Worm (Caenorhabditis elegans) whole organism, L1 larva: ENCODE measurements around the gene C03B1.3.
A peak's percentile ranks its signal among the peaks of the same experiment; 100 is the strongest.

ENCODE experiments used
- C16A3.4 ChIP-seq: fragments of 150-350 bp; optimal IDR thresholded peaks from 2 replicates; lab custom pipeline; 2014; ENCODE audit warnings: missing biosample characterization, missing genetic modification characterization
- blmp-1 ChIP-seq: fragments of 150-350 bp; optimal IDR thresholded peaks from 2 replicates; lab custom pipeline; 2014; ENCODE audit warnings: missing biosample characterization, missing genetic modification characterization
- ceh-8 ChIP-seq: fragments of 200-800 bp; sonication (Bioruptor generic); optimal IDR thresholded peaks from 2 replicates; lab custom pipeline; 2018; ENCODE audit warnings: mild to moderate bottlenecking, missing genetic modification characterization, moderate library complexity, missing compliant biosample characterization
- ceh-82 ChIP-seq, 3 experiments: fragments of 150-350 bp in 1 of 3; sonication (generic microtip) in 2 of 3; optimal IDR thresholded peaks; 2 replicates each; lab custom pipeline; 2014 to 2017; ENCODE audit warnings: missing biosample characterization in 3 of 3, missing genetic modification characterization in 3 of 3
- ceh-88 ChIP-seq: fragments of 200-800 bp; sonication (Bioruptor generic); IDR thresholded peaks from 2 replicates; pipeline ENCODE4 v1.3.6; 2022; ENCODE audit warnings: missing genetic modification characterization, missing compliant biosample characterization
- dsc-1 ChIP-seq: sonication (generic microtip); optimal IDR thresholded peaks from 2 replicates; lab custom pipeline; 2016; ENCODE audit warnings: mild to moderate bottlenecking, missing genetic modification characterization, missing compliant biosample characterization
- efl-1 ChIP-seq, 4 experiments: fragments of 150-350 bp; optimal IDR thresholded peaks in 3 of 4; peaks in 1 of 4; 1 replicate in 1 of 4; 2 replicates in 3 of 4; lab custom pipeline; 2014; ENCODE audit warnings: missing biosample characterization in 2 of 4, missing genetic modification characterization in 2 of 4, missing genetic modification reagents in 2 of 4
- egl-13 ChIP-seq: sonication (generic microtip); optimal IDR thresholded peaks from 2 replicates; lab custom pipeline; 2016; ENCODE audit warnings: missing genotype, missing genetic modification reagents, missing genetic modification characterization, missing compliant biosample characterization
- elt-2 ChIP-seq: sonication (generic microtip); optimal IDR thresholded peaks from 2 replicates; lab custom pipeline; 2016; ENCODE audit warnings: missing genetic modification characterization, mild to moderate bottlenecking, inconsistent platforms, missing compliant biosample characterization, missing genetic modification reagents
- elt-3 ChIP-seq, 6 experiments: fragments of 150-350 bp in 1 of 6; sonication (generic microtip); optimal IDR thresholded peaks; 2 replicates each; lab custom pipeline; 2017 to 2018; ENCODE audit warnings: missing biosample characterization in 6 of 6, missing genetic modification characterization in 6 of 6, inconsistent platforms in 1 of 6
- ets-5 ChIP-seq: fragments of 200-800 bp; sonication (Bioruptor generic); IDR thresholded peaks from 2 replicates; pipeline ENCODE4 v1.3.6; 2022; ENCODE audit warnings: missing genetic modification characterization, missing compliant biosample characterization
- fkh-10 ChIP-seq: sonication (generic microtip); optimal IDR thresholded peaks from 2 replicates; lab custom pipeline; 2017; ENCODE audit warnings: missing biosample characterization, missing genetic modification reagents, missing genetic modification characterization
- fkh-4 ChIP-seq: sonication (generic microtip); optimal IDR thresholded peaks from 2 replicates; lab custom pipeline; 2016; ENCODE audit warnings: missing compliant biosample characterization, missing genetic modification characterization, borderline replicate concordance
- fkh-8 ChIP-seq: sonication (generic microtip); optimal IDR thresholded peaks from 2 replicates; lab custom pipeline; 2016; ENCODE audit warnings: mild to moderate bottlenecking, missing genetic modification characterization, missing compliant biosample characterization
- fos-1 ChIP-seq: fragments of 150-350 bp; optimal IDR thresholded peaks from 2 replicates; lab custom pipeline; 2014; ENCODE audit warnings: missing biosample characterization, missing genetic modification characterization
- hlh-4 ChIP-seq: sonication (generic microtip); optimal IDR thresholded peaks from 2 replicates; lab custom pipeline; 2016; ENCODE audit warnings: mild to moderate bottlenecking, missing genetic modification characterization, missing compliant biosample characterization
- irx-1 ChIP-seq: sonication (generic microtip); optimal IDR thresholded peaks from 2 replicates; lab custom pipeline; 2016; ENCODE audit warnings: missing genetic modification characterization, missing compliant biosample characterization
- lin-13 ChIP-seq: fragments of 150-350 bp; optimal IDR thresholded peaks from 2 replicates; lab custom pipeline; 2014; ENCODE audit warnings: missing biosample characterization, missing genetic modification reagents, missing genetic modification characterization
- lin-14 ChIP-seq: fragments of 200-800 bp; sonication (Bioruptor generic); optimal IDR thresholded peaks from 2 replicates; lab custom pipeline; 2018; ENCODE audit warnings: mild to moderate bottlenecking, missing genetic modification characterization, moderate library complexity, missing compliant biosample characterization
- lin-15B ChIP-seq: fragments of 150-350 bp; sonication (generic microtip); optimal IDR thresholded peaks from 3 replicates; lab custom pipeline; 2014; ENCODE audit warnings: missing biosample characterization, missing genetic modification characterization
- lin-35 ChIP-seq, 2 experiments: fragments of 150-350 bp; optimal IDR thresholded peaks; 2 replicates each; lab custom pipeline; 2014; ENCODE audit warnings: missing biosample characterization in 2 of 2, missing genetic modification characterization in 2 of 2, missing genetic modification reagents in 2 of 2
- lin-39 ChIP-seq: fragments of 150-350 bp; optimal IDR thresholded peaks from 2 replicates; lab custom pipeline; 2014; ENCODE audit warnings: missing biosample characterization, missing genetic modification reagents, missing genetic modification characterization
- mab-9 ChIP-seq: fragments of 200-800 bp; sonication (Bioruptor generic); IDR thresholded peaks from 2 replicates; pipeline ENCODE4 v1.3.6; 2022; ENCODE audit warnings: missing genetic modification reagents, missing genetic modification characterization, missing compliant biosample characterization
- mdl-1 ChIP-seq, 2 experiments: fragments of 150-350 bp; optimal IDR thresholded peaks; 2 replicates each; lab custom pipeline; 2014 to 2017; ENCODE audit warnings: missing biosample characterization in 2 of 2, missing genetic modification characterization in 2 of 2, inconsistent platforms in 1 of 2
- nhr-20 ChIP-seq: sonication (generic microtip); optimal IDR thresholded peaks from 2 replicates; lab custom pipeline; 2016; ENCODE audit warnings: mild to moderate bottlenecking, missing genetic modification characterization, missing compliant biosample characterization
- nhr-237 ChIP-seq: fragments of 150-350 bp; optimal IDR thresholded peaks from 2 replicates; lab custom pipeline; 2014; ENCODE audit warnings: missing biosample characterization, missing genetic modification characterization
- nhr-47 ChIP-seq: sonication (generic microtip); optimal IDR thresholded peaks from 2 replicates; lab custom pipeline; 2016; ENCODE audit warnings: mild to moderate bottlenecking, missing genetic modification characterization, moderate library complexity, missing compliant biosample characterization
- nhr-71 ChIP-seq: sonication (generic microtip); optimal IDR thresholded peaks from 2 replicates; lab custom pipeline; 2016; ENCODE audit warnings: mild to moderate bottlenecking, missing genetic modification characterization, moderate library complexity, missing compliant biosample characterization
- nhr-76 ChIP-seq: sonication (generic microtip); optimal IDR thresholded peaks from 2 replicates; lab custom pipeline; 2017; ENCODE audit warnings: missing biosample characterization, missing genetic modification characterization
- nhr-85 ChIP-seq: sonication (generic microtip); peaks from one replicate; lab custom pipeline; 2016; ENCODE audit warnings: missing genetic modification characterization, inconsistent platforms, missing compliant biosample characterization
- nhr-90 ChIP-seq: sonication (generic microtip); optimal IDR thresholded peaks from 2 replicates; lab custom pipeline; 2016; ENCODE audit warnings: mild to moderate bottlenecking, missing genetic modification characterization, missing compliant biosample characterization; ENCODE audit not compliant: poor library complexity
- pax-3 ChIP-seq: fragments of 200-800 bp; sonication (Bioruptor generic); optimal IDR thresholded peaks from 2 replicates; lab custom pipeline; 2018; ENCODE audit warnings: mild to moderate bottlenecking, missing genetic modification characterization, moderate library complexity, missing compliant biosample characterization
- pqm-1 ChIP-seq: sonication (generic microtip); optimal IDR thresholded peaks from 3 replicates; lab custom pipeline; 2017; ENCODE audit warnings: missing biosample characterization, missing genetic modification characterization
- skn-1 ChIP-seq: fragments of 150-350 bp; optimal IDR thresholded peaks from 2 replicates; lab custom pipeline; 2014; ENCODE audit warnings: missing biosample characterization, missing genetic modification characterization
- snpc-4 ChIP-seq: fragments of 150-350 bp; optimal IDR thresholded peaks from 2 replicates; lab custom pipeline; 2014; ENCODE audit warnings: missing biosample characterization, missing genetic modification characterization
- snu-23 ChIP-seq: sonication (generic microtip); optimal IDR thresholded peaks from 2 replicates; lab custom pipeline; 2016; ENCODE audit warnings: missing genetic modification characterization, missing compliant biosample characterization
- sptf-1 ChIP-seq: fragments of 150-350 bp; optimal IDR thresholded peaks from 2 replicates; lab custom pipeline; 2014; ENCODE audit warnings: missing biosample characterization, missing genetic modification characterization
- swsn-7 ChIP-seq: sonication (generic microtip); optimal IDR thresholded peaks from 2 replicates; lab custom pipeline; 2016; ENCODE audit warnings: missing genetic modification characterization, missing compliant biosample characterization
- tlp-1 ChIP-seq: fragments of 150-350 bp; optimal IDR thresholded peaks from 2 replicates; lab custom pipeline; 2014; ENCODE audit warnings: missing biosample characterization, missing genetic modification characterization
- unc-130 ChIP-seq: fragments of 150-350 bp; optimal IDR thresholded peaks from 2 replicates; lab custom pipeline; 2017; ENCODE audit warnings: missing biosample characterization, missing genetic modification characterization, inconsistent platforms
- unc-86 ChIP-seq: sonication (generic microtip); optimal IDR thresholded peaks from 2 replicates; lab custom pipeline; 2016; ENCODE audit warnings: missing genetic modification characterization, missing compliant biosample characterization
- vab-15 ChIP-seq: sonication (generic microtip); optimal IDR thresholded peaks from 2 replicates; lab custom pipeline; 2017; ENCODE audit warnings: missing genotype, mild to moderate bottlenecking, missing genetic modification characterization, missing compliant biosample characterization
- xbp-1 ChIP-seq: sonication (generic microtip); optimal IDR thresholded peaks from 2 replicates; lab custom pipeline; 2016; ENCODE audit warnings: missing genetic modification characterization, missing compliant biosample characterization

C03B1.3 gene

ce11 chrX:6334602-6335001 lies 31.2 kb upstream of the C03B1.3 start:
- TF ChIP-seq nhr-237 (tag; lab: Kevin White, UChicago) (no peak), lin-13 (GFP tag; lab: Kevin White, UChicago) (no peak), C16A3.4 (tag; lab: Kevin White, UChicago) (no peak), fkh-10 (GFP tag; lab: Kevin White, UChicago) (no peak), skn-1 (no peak), tlp-1 (tag; lab: Kevin White, UChicago) (no peak), swsn-7 (tag; lab: Kevin White, UChicago) (no peak), ceh-88 (GFP tag; lab: Robert Waterston, UW) (no peak), fkh-4 (tag; lab: Kevin White, UChicago) (no peak), nhr-85 (tag; lab: Kevin White, UChicago) (no peak), hlh-4 (tag; lab: Kevin White, UChicago) (no peak), ceh-82 (tag; optimal IDR thresholded peaks at IDR 0.05; lab: Kevin White, UChicago) (no peak), irx-1 (tag; lab: Kevin White, UChicago) (no peak), ets-5 (GFP tag; lab: Robert Waterston, UW) (no peak), elt-3 (tag; optimal IDR thresholded peaks at IDR 0.05; lab: Kevin White, UChicago) (no peak)

- TF ChIP-seq lin-14 (GFP tag; lab: Kevin White, UChicago) (no peak), elt-2 (tag; lab: Kevin White, UChicago) (no peak), mdl-1 (tag; optimal IDR thresholded peaks at IDR 0.05; lab: Kevin White, UChicago) (no peak), pax-3 (no peak), efl-1 (optimal IDR thresholded peaks at IDR 0.05; lab: Kevin White, UChicago) (no peak), efl-1 (GFP tag; optimal IDR thresholded peaks at IDR 0.05 in 1 of 2; lab: Kevin White, UChicago) (no peak), fos-1 (tag; lab: Kevin White, UChicago) (no peak), fkh-8 (tag; lab: Kevin White, UChicago) (no peak), hlh-4 (tag; lab: Kevin White, UChicago) (no peak), lin-39 (tag; lab: Kevin White, UChicago) (no peak), nhr-47 (no peak), egl-13 (no peak), snpc-4 (tag; lab: Kevin White, UChicago) (no peak), ceh-8 (GFP tag; lab: Kevin White, UChicago) (no peak), nhr-85 (tag; lab: Kevin White, UChicago) (no peak), dsc-1 (no peak), lin-15B (tag; lab: Kevin White, UChicago) (no peak), nhr-76 (no peak), unc-86 (tag; lab: Kevin White, UChicago) (no peak), blmp-1 (tag; lab: Kevin White, UChicago) (no peak), irx-1 (tag; lab: Kevin White, UChicago) (no peak)
These were observed 28.5 kb upstream of the C03B1.3 start for ce11 chrX:6337338-6337737.

ce11 chrX:6337951-6338350 lies 27.9 kb upstream of the C03B1.3 start, which contains the start of gene C03B1.13:
TSS of gene C03B1.13 (minus strand) at chrX:6338051.
- TF ChIP-seq vab-15 (tag; lab: Kevin White, UChicago), result no peak
- no peak for TF ChIP-seq xbp-1 (tag; lab: Kevin White, UChicago)
- TF ChIP-seq hlh-4 (tag; lab: Kevin White, UChicago), result no peak

- TF ChIP-seq mab-9 (GFP tag; lab: Robert Waterston, UW) (no peak), snu-23 (GFP tag; lab: Kevin White, UChicago) (no peak), nhr-71 (tag; lab: Kevin White, UChicago) (peak; percentile 15), ets-5 (GFP tag; lab: Robert Waterston, UW) (no peak), lin-14 (GFP tag; lab: Kevin White, UChicago) (no peak), nhr-20 (tag; lab: Kevin White, UChicago) (peak; percentile 41), nhr-90 (tag; lab: Kevin White, UChicago) (peak; percentile 38), efl-1 (optimal IDR thresholded peaks at IDR 0.05; lab: Kevin White, UChicago) (no peak), efl-1 (GFP tag; optimal IDR thresholded peaks at IDR 0.05 in 1 of 2; lab: Kevin White, UChicago) (peak in 1 of 2 experiments; percentile 38), unc-130 (tag; lab: Kevin White, UChicago) (no peak), tlp-1 (tag; lab: Kevin White, UChicago) (peak; percentile 15), pqm-1 (peak; percentile 20), sptf-1 (tag; lab: Kevin White, UChicago) (no peak), elt-2 (tag; lab: Kevin White, UChicago) (peak; percentile 95), lin-35 (GFP tag; optimal IDR thresholded peaks at IDR 0.05; lab: Kevin White, UChicago) (peak in 1 of 2 experiments; percentile 45)
These were observed 27.4 kb upstream of the C03B1.3 start for ce11 chrX:6338446-6338845.
